Worm (Caenorhabditis elegans) whole organism, L1 larva: ENCODE data around the gene txt-9.

Source experiments
- aha-1 ChIP-seq: fragments of 150-350 bp; optimal IDR thresholded peaks from 2 replicates; lab custom pipeline; 2014; ENCODE audit warnings: missing biosample characterization, missing genetic modification characterization
- aly-2 ChIP-seq: fragments of 150-350 bp; optimal IDR thresholded peaks from 2 replicates; lab custom pipeline; 2014; ENCODE audit warnings: missing biosample characterization, missing genetic modification characterization
- ceh-90 ChIP-seq: sonication (generic microtip); optimal IDR thresholded peaks from 2 replicates; lab custom pipeline; 2016; ENCODE audit warnings: missing genetic modification characterization, missing compliant biosample characterization
- mdl-1 ChIP-seq, 2 experiments: fragments of 150-350 bp; optimal IDR thresholded peaks; 2 replicates each; lab custom pipeline; 2014 to 2017; ENCODE audit warnings: missing biosample characterization in 2 of 2, missing genetic modification characterization in 2 of 2, inconsistent platforms in 1 of 2
- nhr-11 ChIP-seq: fragments of 150-350 bp; optimal IDR thresholded peaks from 2 replicates; lab custom pipeline; 2014; ENCODE audit warnings: missing biosample characterization, missing genetic modification characterization
- nhr-20 ChIP-seq: sonication (generic microtip); optimal IDR thresholded peaks from 2 replicates; lab custom pipeline; 2016; ENCODE audit warnings: mild to moderate bottlenecking, missing genetic modification characterization, missing compliant biosample characterization
- pag-3 ChIP-seq: sonication (generic microtip); optimal IDR thresholded peaks from 2 replicates; lab custom pipeline; 2017; ENCODE audit warnings: missing genetic modification characterization, mild to moderate bottlenecking, missing compliant biosample characterization, antibody characterized with exemption, borderline replicate concordance; ENCODE audit not compliant: insufficient read depth
- skn-1 ChIP-seq: fragments of 150-350 bp; optimal IDR thresholded peaks from 2 replicates; lab custom pipeline; 2014; ENCODE audit warnings: missing biosample characterization, missing genetic modification characterization
- zag-1 ChIP-seq: fragments of 150-350 bp; optimal IDR thresholded peaks from 2 replicates; lab custom pipeline; 2014; ENCODE audit warnings: missing biosample characterization, missing genetic modification characterization
- ztf-11 ChIP-seq, 2 experiments: sonication (generic microtip); optimal IDR thresholded peaks; 2 replicates each; lab custom pipeline; 2016 to 2017; ENCODE audit warnings: missing genetic modification characterization in 2 of 2, missing biosample characterization in 1 of 2, missing compliant biosample characterization in 1 of 2

DNA sequence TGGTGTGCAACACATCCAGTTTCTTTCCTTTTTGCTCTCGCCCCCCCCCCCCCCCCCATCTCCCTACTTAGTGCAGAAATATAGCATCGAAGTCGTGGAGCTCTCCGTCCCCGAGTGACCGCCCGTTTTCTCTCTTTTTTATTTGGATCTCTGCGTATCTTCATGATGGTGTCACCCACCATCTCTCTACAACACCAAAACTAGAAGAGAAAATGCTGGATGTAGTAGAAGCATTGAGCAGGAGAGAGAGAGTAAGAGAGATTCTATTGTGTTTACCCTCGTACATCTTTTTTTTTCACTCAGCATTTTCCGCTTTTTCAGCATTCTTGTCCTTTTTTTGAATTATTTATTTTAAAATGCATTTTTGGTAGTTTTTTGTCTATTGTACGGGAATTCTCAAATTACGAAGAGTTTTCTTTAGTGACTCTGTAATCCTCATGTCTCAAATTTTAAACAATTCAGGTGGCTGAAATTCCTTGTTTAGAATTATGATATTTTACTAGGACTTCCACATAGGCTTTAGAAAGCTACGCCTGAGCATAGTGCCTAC is 43.1 kb upstream of the txt-9 start:
- no peak for TF ChIP-seq skn-1 (tag; lab: Kevin White, UChicago)
- TF ChIP-seq pag-3 = no peak
- no peak for TF ChIP-seq aly-2 (tag; lab: Kevin White, UChicago)
- no peak for TF ChIP-seq nhr-11
- no peak for TF ChIP-seq aha-1
- no peak for TF ChIP-seq nhr-20 (tag; lab: Kevin White, UChicago)
- no peak for TF ChIP-seq zag-1 (tag; lab: Kevin White, UChicago)
- no peak for TF ChIP-seq ztf-11 (tag; optimal IDR thresholded peaks at IDR 0.05; lab: Kevin White, UChicago)
- TF ChIP-seq ceh-90 (tag; lab: Kevin White, UChicago) = no peak
- no peak for TF ChIP-seq mdl-1 (tag; optimal IDR thresholded peaks at IDR 0.05; lab: Kevin White, UChicago)
